Fruit fly (Drosophila melanogaster): ENCODE results near the gene Pldn.

Gene Pldn

dm6 chr3L:11680298-11680697 lies 10.9 kb downstream of the Pldn start, which contains the start of gene CG32085 (continued):
- TF ChIP-seq pb (GFP tag; optimal IDR thresholded peaks at IDR 0.05) (peak; percentile 25), pum (GFP tag; optimal IDR thresholded peaks at IDR 0.05) (peak; percentile 52), CG2889 (GFP tag; IDR thresholded peaks at IDR 0.05) (0 out of 3 replicates have a peak, but pooled peaks have one; percentile 59), mam (GFP tag; optimal IDR thresholded peaks at IDR 0.05) (peak; percentile 80), ems (GFP tag; optimal IDR thresholded peaks at IDR 0.05) (peak; percentile 74), PHDP (tag; optimal IDR thresholded peaks at IDR 0.05) (peak; percentile 28), CG10274 (GFP tag; optimal IDR thresholded peaks at IDR 0.05) (peak; percentile 37), CG1603 (tag; optimal IDR thresholded peaks at IDR 0.05) (no peak), Mrtf (GFP tag; IDR thresholded peaks at IDR 0.05) (peak; percentile 79), sob (GFP tag; IDR thresholded peaks at IDR 0.05) (peak; percentile 80), en (GFP tag; optimal IDR thresholded peaks at IDR 0.05) (peak; percentile 9), Antp (GFP tag; optimal IDR thresholded peaks at IDR 0.05) (peak; percentile 84), kni (GFP tag; optimal IDR thresholded peaks at IDR 0.05) (peak; percentile 0), CG2875 (GFP tag; optimal IDR thresholded peaks at IDR 0.05) (no peak), CG6813 (GFP tag; optimal IDR thresholded peaks at IDR 0.05) (peak; percentile 50), CG10979 (tag; optimal IDR thresholded peaks at IDR 0.05) (peak; percentile 31), CG8944 (GFP tag; optimal IDR thresholded peaks at IDR 0.05) (peak; percentile 61), CG9609 (GFP tag; optimal IDR thresholded peaks at IDR 0.05) (peak; percentile 44), pho (GFP tag; optimal IDR thresholded peaks at IDR 0.05) (peak; percentile 62), ind (GFP tag; optimal IDR thresholded peaks at IDR 0.05) (peak; percentile 68), Mes4 (GFP tag; optimal IDR thresholded peaks at IDR 0.05) (peak; percentile 3), Dad (GFP tag; optimal IDR thresholded peaks at IDR 0.05) (peak; percentile 21), GATAe (GFP tag; conservative IDR thresholded peaks at IDR 0.05) (no peak), CG11723 (GFP tag; optimal IDR thresholded peaks at IDR 0.05) (peak; percentile 30), E2f2 (GFP tag; IDR thresholded peaks at IDR 0.05) (peak; percentile 47), Bgb (GFP tag; IDR thresholded peaks at IDR 0.05; ENCODE audit: partially characterized antibody) (no peak), gcm2 (GFP tag; optimal IDR thresholded peaks at IDR 0.05) (peak; percentile 5), gro (GFP tag; optimal IDR thresholded peaks at IDR 0.05) (peak; percentile 8), CG14050 (GFP tag; IDR thresholded peaks at IDR 0.05) (no peak), CrebB (tag; optimal IDR thresholded peaks at IDR 0.05) (no peak), hkb (optimal IDR thresholded peaks at IDR 0.05) (no peak), hkb (GFP tag; IDR thresholded peaks at IDR 0.05) (peak; percentile 58), unc-4 (GFP tag; IDR thresholded peaks at IDR 0.05; ENCODE audit: partially characterized antibody) (no peak), ewg (GFP tag; optimal IDR thresholded peaks at IDR 0.05) (peak; percentile 99), CG6765 (GFP tag; optimal IDR thresholded peaks at IDR 0.05) (peak; percentile 50), kah (GFP tag; optimal IDR thresholded peaks at IDR 0.05) (no peak), schlank (tag; optimal IDR thresholded peaks at IDR 0.05) (peak; percentile 67), CG7987 (GFP tag; optimal IDR thresholded peaks at IDR 0.05) (peak; percentile 50), vvl (GFP tag; IDR thresholded peaks at IDR 0.05) (peak; percentile 82), Usf (GFP tag; optimal IDR thresholded peaks at IDR 0.05) (peak; percentile 10), dm (GFP tag; optimal IDR thresholded peaks at IDR 0.05) (peak; percentile 4), CG11398 (GFP tag; optimal IDR thresholded peaks at IDR 0.05) (peak; percentile 4), sr (GFP tag; IDR thresholded peaks at IDR 0.05) (0 out of 3 replicates have a peak, but pooled peaks have one; percentile 55), CG17186 (GFP tag; optimal IDR thresholded peaks at IDR 0.05) (no peak), Hr51 (GFP tag; optimal IDR thresholded peaks at IDR 0.05) (peak; percentile 22 to 33), CG10543 (GFP tag; optimal IDR thresholded peaks at IDR 0.05) (peak; percentile 60), H2.0 (GFP tag; IDR thresholded peaks at IDR 0.05) (peak; percentile 36; the same call in 1 of the 2 replicates), ken (GFP tag; IDR thresholded peaks at IDR 0.05) (peak; percentile 48; the same call in 1 of the 3 replicates), NfI (GFP tag; optimal IDR thresholded peaks at IDR 0.05) (peak; percentile 45), p53 (GFP tag; optimal IDR thresholded peaks at IDR 0.05) (peak; percentile 6), CG14441 (GFP tag; IDR thresholded peaks at IDR 0.05) (peak; percentile 69)

Measured in whole organism, embryonic.